Fruit fly (Drosophila melanogaster) whole organism, embryonic: ENCODE data around the gene Fas3.

Experiments
- BEAF-32 ChIP-seq: fragments of 200-800 bp; sonication (Bioruptor generic); optimal IDR thresholded peaks from 3 replicates; lab custom pipeline; 2017; ENCODE audit warnings: missing biosample characterization, missing genetic modification characterization, mild to moderate bottlenecking, moderate library complexity, missing genetic modification reagents
- CG11247 ChIP-seq: fragments of 200-800 bp; sonication (Bioruptor generic); IDR thresholded peaks from 2 replicates; pipeline ENCODE4 v1.3.6; 2022; ENCODE audit warnings: missing biosample characterization, missing genetic modification characterization
- CG17359 ChIP-seq: fragments of 200-800 bp; sonication (Bioruptor generic); optimal IDR thresholded peaks from 3 replicates; lab custom pipeline; 2018; ENCODE audit warnings: missing biosample characterization, mild to moderate bottlenecking, missing genetic modification characterization, moderate library complexity
- CG3065 ChIP-seq: fragments of 200-800 bp; sonication (Bioruptor generic); optimal IDR thresholded peaks from 2 replicates; lab custom pipeline; 2016; ENCODE audit warnings: missing biosample characterization, missing genetic modification characterization
- CkIIα-i1 ChIP-seq: fragments of 200-800 bp; sonication (Bioruptor generic); IDR thresholded peaks from 2 replicates; pipeline ENCODE4 v1.3.6; 2022; ENCODE audit warnings: missing biosample characterization, missing genetic modification characterization
- Dek ChIP-seq: fragments of 200-800 bp; sonication (Bioruptor generic); optimal IDR thresholded peaks from 3 replicates; lab custom pipeline; 2019; ENCODE audit warnings: missing biosample characterization, mild to moderate bottlenecking, missing genetic modification characterization, moderate library complexity
- E2f1 ChIP-seq: fragments of 200-800 bp; sonication (Bioruptor generic); IDR thresholded peaks from 2 replicates; pipeline ENCODE4 v1.3.6; 2022; ENCODE audit warnings: missing biosample characterization, missing genetic modification characterization
- Ets65A ChIP-seq: fragments of 200-800 bp; sonication (Bioruptor generic); peaks from one replicate; lab custom pipeline; 2016; ENCODE audit warnings: missing biosample characterization, missing genetic modification characterization
- H2.0 ChIP-seq: fragments of 200-800 bp; sonication (Bioruptor generic); IDR thresholded peaks from 2 replicates; pipeline ENCODE4 v1.3.6; 2022; ENCODE audit warnings: missing biosample characterization, missing genetic modification characterization
- Tbp ChIP-seq: fragments of >200 bp; optimal IDR thresholded peaks from 2 replicates; lab custom pipeline; 2018; ENCODE audit warnings: missing biosample characterization, missing genetic modification characterization
- ash1 ChIP-seq: fragments of 200-800 bp; sonication (Bioruptor generic); optimal IDR thresholded peaks from 2 replicates; lab custom pipeline; 2018; ENCODE audit warnings: missing biosample characterization, mild to moderate bottlenecking, missing genetic modification characterization
- cg ChIP-seq: fragments of 200-800 bp; sonication (Bioruptor generic); optimal IDR thresholded peaks from 3 replicates; lab custom pipeline; 2019; ENCODE audit warnings: missing biosample characterization, mild to moderate bottlenecking, missing genetic modification characterization, moderate library complexity
- insv ChIP-seq, 2 experiments: fragments of 200-800 bp; sonication (Bioruptor generic); optimal IDR thresholded peaks; 3 replicates each; lab custom pipeline; 2016 to 2018; ENCODE audit warnings: missing biosample characterization in 2 of 2, missing genetic modification characterization in 2 of 2
- mirr ChIP-seq: fragments of 200-800 bp; sonication (Bioruptor generic); optimal IDR thresholded peaks from 3 replicates; lab custom pipeline; 2018; ENCODE audit warnings: missing biosample characterization, mild to moderate bottlenecking, missing genetic modification characterization
- pum ChIP-seq: fragments of 200-800 bp; sonication (Bioruptor generic); optimal IDR thresholded peaks from 2 replicates; lab custom pipeline; 2016; ENCODE audit warnings: missing biosample characterization, missing genetic modification characterization
- ssp ChIP-seq: fragments of 200-800 bp; sonication (Bioruptor generic); IDR thresholded peaks from 2 replicates; pipeline ENCODE4 v1.3.6; 2022; ENCODE audit warnings: missing biosample characterization, missing genetic modification characterization
- ttk ChIP-seq: fragments of 200-800 bp; sonication (Bioruptor generic); IDR thresholded peaks from 2 replicates; pipeline ENCODE4 v2.1.2; 2022; ENCODE audit warnings: missing biosample characterization, missing genetic modification characterization
- tup ChIP-seq: fragments of 200-800 bp; sonication (Bioruptor generic); optimal IDR thresholded peaks from 2 replicates; lab custom pipeline; 2016; ENCODE audit warnings: missing biosample characterization, mild to moderate bottlenecking, missing genetic modification characterization, moderate library complexity

Gene Fas3

DNA sequence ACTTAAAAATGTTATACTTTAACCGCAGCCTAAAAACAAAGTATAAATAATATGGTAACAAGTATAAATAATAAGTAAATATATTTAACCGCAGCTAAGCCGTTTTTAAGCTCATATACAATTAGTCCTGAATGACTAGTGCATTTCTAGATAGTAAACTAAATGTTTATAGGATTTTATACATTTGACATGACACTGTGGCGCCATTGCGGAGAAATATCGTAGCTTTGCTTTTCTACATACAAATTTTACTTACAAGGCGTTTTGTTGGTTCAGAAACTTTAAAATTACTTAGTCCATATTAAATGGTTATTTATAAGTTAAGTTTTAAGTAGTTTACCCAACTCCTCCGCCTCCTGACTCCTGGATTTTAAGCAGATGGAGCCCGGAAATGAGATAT, 121.3 kb downstream of the Fas3 start (continued):
- TF ChIP-seq E2f1 (no peak), pum (no peak), cg (no peak), Dek (peak; percentile 50), CG11247 (GFP tag; lab: Robert Waterston, UW) (peak; percentile 37; the same call in 1 of the 2 replicates), H2.0 (GFP tag; lab: Robert Waterston, UW) (no peak), CG17359 (tag; lab: Kevin White, UChicago) (peak; percentile 16), CkIIα-i1 (GFP tag; lab: Robert Waterston, UW) (no peak), tup (GFP tag; lab: Kevin White, UChicago) (no peak), ash1 (GFP tag; lab: Kevin White, UChicago) (no peak), BEAF-32 (no peak), Tbp (GFP tag; lab: Kevin White, UChicago) (no peak), insv (GFP tag; optimal IDR thresholded peaks at IDR 0.05; lab: Kevin White, UChicago) (peak in 1 of 2 experiments; percentile 6), mirr (GFP tag; lab: Kevin White, UChicago) (no peak), ssp (GFP tag; lab: Robert Waterston, UW) (no peak), CG3065 (GFP tag; lab: Kevin White, UChicago) (no peak), Ets65A (GFP tag; lab: Kevin White, UChicago) (peak; percentile 52), ttk (peak; percentile 39; the same call in 1 of the 2 replicates)
